Fruit fly (Drosophila melanogaster) Kc167 (cell line): ENCODE results near the gene Cpr78Ca.

Experiments used
- Myc ChIP-seq: fragments of >200 bp; optimal IDR thresholded peaks from 2 replicates; lab custom pipeline; 2017; ENCODE audit warnings: missing external identifiers
- Sin3A ChIP-seq: fragments of >200 bp; optimal IDR thresholded peaks from 2 replicates; lab custom pipeline; 2018; ENCODE audit warnings: missing external identifiers
- h ChIP-seq: fragments of >200 bp; optimal IDR thresholded peaks from 3 replicates; lab custom pipeline; 2018; ENCODE audit warnings: missing external identifiers
- insv ChIP-seq: fragments of >200 bp; optimal IDR thresholded peaks from 3 replicates; lab custom pipeline; 2018; ENCODE audit warnings: missing external identifiers
- psq ChIP-seq: fragments of >200 bp; optimal IDR thresholded peaks from 2 replicates; lab custom pipeline; 2017; ENCODE audit warnings: missing external identifiers
- ttk ChIP-seq: sonication (Bioruptor generic); optimal IDR thresholded peaks from 2 replicates; lab custom pipeline; 2017; ENCODE audit warnings: missing external identifiers

Gene Cpr78Ca

dm6 chr3L:21282741-21283140 lies 9.9 kb downstream of the Cpr78Ca start:
- no peak for TF ChIP-seq ttk (lab: Kevin White, UChicago)
- no peak for TF ChIP-seq psq (lab: Kevin White, UChicago)
- no peak for TF ChIP-seq Myc (lab: Kevin White, UChicago)
- TF ChIP-seq Sin3A (lab: Kevin White, UChicago): no peak
- no peak for TF ChIP-seq h (lab: Kevin White, UChicago)
- TF ChIP-seq insv (lab: Kevin White, UChicago): no peak

dm6 chr3L:21281706-21282105 lies 10.9 kb downstream of the Cpr78Ca start:
- no peak for TF ChIP-seq Sin3A (lab: Kevin White, UChicago)
- no peak for TF ChIP-seq ttk (lab: Kevin White, UChicago)
- no peak for TF ChIP-seq psq (lab: Kevin White, UChicago)
- TF ChIP-seq h (lab: Kevin White, UChicago): no peak
- no peak for TF ChIP-seq Myc (lab: Kevin White, UChicago)
- TF ChIP-seq insv (lab: Kevin White, UChicago): no peak

dm6 chr3L:21280996-21281691 lies 11.5 kb downstream of the Cpr78Ca start, which contains the start of gene ppl:
ppl (minus strand) TSS chr3L:21281506.
- TF ChIP-seq insv (lab: Kevin White, UChicago) (no peak), h (lab: Kevin White, UChicago) (no peak), ttk (lab: Kevin White, UChicago) (no peak), Myc (lab: Kevin White, UChicago) (no peak), psq (lab: Kevin White, UChicago) (no peak), Sin3A (lab: Kevin White, UChicago) (no peak)

- TF ChIP-seq Sin3A (lab: Kevin White, UChicago): no peak
- TF ChIP-seq h (lab: Kevin White, UChicago): no peak
- TF ChIP-seq ttk (lab: Kevin White, UChicago): no peak
- TF ChIP-seq Myc (lab: Kevin White, UChicago): no peak
- TF ChIP-seq insv (lab: Kevin White, UChicago): no peak
- no peak for TF ChIP-seq psq (lab: Kevin White, UChicago)
These were observed 12.6 kb downstream of the Cpr78Ca start, which contains the start of gene AcCoAS for dm6 chr3L:21279876-21280566. AcCoAS (minus strand) TSS chr3L:21280243.

dm6 chr3L:21279168-21279567 lies 13.4 kb downstream of the Cpr78Ca start:
- TF ChIP-seq psq (lab: Kevin White, UChicago): no peak
- no peak for TF ChIP-seq ttk (lab: Kevin White, UChicago)
- no peak for TF ChIP-seq insv (lab: Kevin White, UChicago)
- TF ChIP-seq Sin3A (lab: Kevin White, UChicago): no peak
- no peak for TF ChIP-seq h (lab: Kevin White, UChicago)
- no peak for TF ChIP-seq Myc (lab: Kevin White, UChicago)

dm6 chr3L:21277897-21278530 lies 14.6 kb downstream of the Cpr78Ca start:
- TF ChIP-seq h (lab: Kevin White, UChicago) (no peak), insv (lab: Kevin White, UChicago) (no peak), Myc (lab: Kevin White, UChicago) (no peak), Sin3A (lab: Kevin White, UChicago) (no peak), psq (lab: Kevin White, UChicago) (no peak), ttk (lab: Kevin White, UChicago) (no peak)

dm6 chr3L:21276296-21277257 lies 16.0 kb downstream of the Cpr78Ca start:
- TF ChIP-seq ttk (lab: Kevin White, UChicago): peak; percentile 45
- no peak for TF ChIP-seq Sin3A (lab: Kevin White, UChicago)

dm6 chr3L:21275921-21276295 lies 16.7 kb downstream of the Cpr78Ca start:
- TF ChIP-seq Sin3A (lab: Kevin White, UChicago): no peak

dm6 chr3L:21273504-21273903 lies 19.1 kb downstream of the Cpr78Ca start:
- TF ChIP-seq insv (lab: Kevin White, UChicago) (no peak), psq (lab: Kevin White, UChicago) (no peak), Myc (lab: Kevin White, UChicago) (no peak), Sin3A (lab: Kevin White, UChicago) (no peak), ttk (lab: Kevin White, UChicago) (no peak), h (lab: Kevin White, UChicago) (no peak)

- TF ChIP-seq Myc (lab: Kevin White, UChicago): no peak
- no peak for TF ChIP-seq ttk (lab: Kevin White, UChicago)
- no peak for TF ChIP-seq Sin3A (lab: Kevin White, UChicago)
- no peak for TF ChIP-seq h (lab: Kevin White, UChicago)
- no peak for TF ChIP-seq insv (lab: Kevin White, UChicago)
- no peak for TF ChIP-seq psq (lab: Kevin White, UChicago)
These were observed 22.1 kb downstream of the Cpr78Ca start, which contains the start of gene CG9389 for dm6 chr3L:21270480-21270879. CG9389 (minus strand) TSS chr3L:21270580.
